Worm (Caenorhabditis elegans): Measurements from ENCODE around the gene C02F12.5.

The C02F12.5 gene

ce11 chrX:3686420-3686819 lies 14.5 kb upstream of the C02F12.5 start:
- no peak for TF ChIP-seq ZK337.2 (GFP tag; IDR thresholded peaks at IDR 0.05)
- no peak for TF ChIP-seq lin-29 (GFP tag; IDR thresholded peaks at IDR 0.05)
- no peak for TF ChIP-seq ctbp-1 (GFP tag; IDR thresholded peaks at IDR 0.05)
- TF ChIP-seq hif-1 (tag; optimal IDR thresholded peaks at IDR 0.05) = no peak
- TF ChIP-seq F37D6.2 (tag; optimal IDR thresholded peaks at IDR 0.05) = no peak
- no peak for TF ChIP-seq snpc-1.2 (GFP tag; IDR thresholded peaks at IDR 0.05)
- TF ChIP-seq nhr-10 (tag; optimal IDR thresholded peaks at IDR 0.05) = no peak
- peak in 1 of 2 experiments; percentile 56 for TF ChIP-seq unc-62 (GFP tag; optimal IDR thresholded peaks at IDR 0.05 in 1 of 2)
- TF ChIP-seq unc-62 (tag; optimal IDR thresholded peaks at IDR 0.05) = no peak

DNA sequence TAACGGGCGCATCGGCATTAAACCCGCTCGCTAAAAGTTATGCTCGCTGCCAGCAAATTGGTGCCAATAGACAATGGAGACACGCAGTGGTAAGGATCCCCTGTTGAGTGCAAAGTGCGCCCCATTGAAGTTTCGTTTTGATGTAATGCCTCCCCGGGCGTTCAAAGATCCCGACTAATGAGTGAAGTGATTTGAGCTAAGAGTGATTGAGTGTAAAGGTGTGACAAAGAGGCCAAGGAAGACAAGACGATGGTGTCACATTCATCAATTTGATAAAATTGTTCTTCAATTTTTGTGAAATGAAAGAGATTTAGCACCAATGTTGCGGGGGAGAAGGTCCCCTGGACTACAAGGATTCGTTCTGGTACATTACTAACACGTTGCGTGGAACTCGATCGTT lies 11.2 kb upstream of the C02F12.5 start:
- TF ChIP-seq nhr-237 (tag; optimal IDR thresholded peaks at IDR 0.05) = no peak
- no peak for TF ChIP-seq tag-97 (GFP tag; IDR thresholded peaks at IDR 0.05)
- TF ChIP-seq dmd-9 (GFP tag; IDR thresholded peaks at IDR 0.05) = no peak
- TF ChIP-seq nhr-48 (tag; optimal IDR thresholded peaks at IDR 0.05) = no peak
- no peak for TF ChIP-seq daf-16 (GFP tag; optimal IDR thresholded peaks at IDR 0.05)
- no peak for TF ChIP-seq daf-16 (tag; optimal IDR thresholded peaks at IDR 0.05)
- TF ChIP-seq nhr-102 (tag; optimal IDR thresholded peaks at IDR 0.05) = no peak
- TF ChIP-seq dpl-1 (GFP tag; optimal IDR thresholded peaks at IDR 0.05) = no peak
- TF ChIP-seq daf-19 (GFP tag; conservative IDR thresholded peaks at IDR 0.05) = no peak
- no peak for TF ChIP-seq spr-1 (tag; optimal IDR thresholded peaks at IDR 0.05)
- no peak for TF ChIP-seq dve-1 (tag; optimal IDR thresholded peaks at IDR 0.05; ENCODE audit: insufficient read depth)
- no peak for TF ChIP-seq daf-12 (tag; optimal IDR thresholded peaks at IDR 0.05)
- no peak for TF ChIP-seq ceh-62 (tag; optimal IDR thresholded peaks at IDR 0.05)
- TF ChIP-seq ctbp-1 (GFP tag; IDR thresholded peaks at IDR 0.05) = no peak
- no peak for TF ChIP-seq zip-2 (tag; optimal IDR thresholded peaks at IDR 0.05)
- no peak for TF ChIP-seq saeg-2 (GFP tag; IDR thresholded peaks at IDR 0.05)
- no peak for TF ChIP-seq Y48G9A.11 (GFP tag; IDR thresholded peaks at IDR 0.05)
- no peak for TF ChIP-seq ZK337.2 (GFP tag; IDR thresholded peaks at IDR 0.05)
- TF ChIP-seq lir-3 (tag; optimal IDR thresholded peaks at IDR 0.05) = no peak

DNA sequence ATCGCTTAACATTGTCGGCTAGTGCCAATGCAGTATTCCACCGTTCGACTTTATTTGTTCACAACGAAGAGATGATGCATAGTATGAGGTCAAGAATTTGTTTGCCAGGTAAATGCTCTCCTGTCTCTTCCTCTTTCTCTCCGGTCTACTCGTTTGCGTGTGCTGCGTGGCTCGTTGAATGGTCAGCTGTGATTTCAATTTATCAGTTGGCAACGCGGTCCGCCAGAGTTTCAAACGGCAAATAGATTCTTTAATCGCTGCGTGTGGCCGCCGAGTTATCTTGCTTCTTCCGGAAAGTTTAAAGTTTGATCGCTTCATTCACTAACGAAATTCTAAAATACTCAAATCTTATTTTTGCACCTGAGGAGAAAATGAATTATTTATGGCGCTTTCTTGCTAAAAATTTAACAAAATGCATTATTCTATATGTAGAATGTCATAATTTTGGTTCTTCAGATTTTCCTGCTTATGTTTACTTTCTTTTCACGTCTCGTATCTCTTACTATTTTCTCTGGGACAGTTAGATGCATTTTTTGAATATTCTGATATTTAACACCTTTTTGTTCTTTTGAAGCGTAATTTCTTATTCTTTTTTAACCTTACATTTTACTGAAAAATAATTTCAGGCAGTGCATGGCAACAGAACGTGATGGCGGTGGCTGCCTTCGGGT lies 8.8 kb upstream of the C02F12.5 start, which contains the start of gene tsp-17:
TSS of gene tsp-17 (plus strand) at position 621 of the 671 bp plus-strand sequence.
- peak; percentile 15 for TF ChIP-seq mes-2 (tag; optimal IDR thresholded peaks at IDR 0.05; ENCODE audit: poor library complexity, severe bottlenecking)
- peak; percentile 91 for TF ChIP-seq aha-1 (tag)
- no peak for TF ChIP-seq skn-1 (tag; optimal IDR thresholded peaks at IDR 0.05)

- TF ChIP-seq pha-4 (GFP tag; IDR thresholded peaks at IDR 0.05) = no peak
- TF ChIP-seq pha-4 (tag; optimal IDR thresholded peaks at IDR 0.05) = no peak
- TF ChIP-seq zip-2 (tag; optimal IDR thresholded peaks at IDR 0.05) = no peak
- TF ChIP-seq mxl-3 (GFP tag; optimal IDR thresholded peaks at IDR 0.05) = peak; percentile 74
- no peak for TF ChIP-seq arid-1 (GFP tag; conservative IDR thresholded peaks at IDR 0.05)
- peak in 1 of 2 experiments; percentile 32 for TF ChIP-seq mdl-1 (tag; optimal IDR thresholded peaks at IDR 0.05)
- no peak for TF ChIP-seq D1046.2 (GFP tag; IDR thresholded peaks at IDR 0.05)
- peak; percentile 32 for TF ChIP-seq nhr-6 (tag; optimal IDR thresholded peaks at IDR 0.05)
- TF ChIP-seq gei-8 (GFP tag; optimal IDR thresholded peaks at IDR 0.05) = no peak
- TF ChIP-seq php-3 (GFP tag; IDR thresholded peaks at IDR 0.05) = no peak
- TF ChIP-seq mep-1 (tag; optimal IDR thresholded peaks at IDR 0.05) = peak; percentile 60
- no peak for TF ChIP-seq mdt-29 (GFP tag; IDR thresholded peaks at IDR 0.05)
- peak; percentile 51 for TF ChIP-seq dve-1 (tag; optimal IDR thresholded peaks at IDR 0.05; ENCODE audit: insufficient read depth)
- TF ChIP-seq tra-1 (GFP tag; IDR thresholded peaks at IDR 0.05) = no peak
- no peak for TF ChIP-seq madf-5 (GFP tag; IDR thresholded peaks at IDR 0.05)
- no peak for TF ChIP-seq nhr-41 (GFP tag; IDR thresholded peaks at IDR 0.05)
- TF ChIP-seq lsy-2 (tag; optimal IDR thresholded peaks at IDR 0.05) = peak in 1 of 2 experiments; percentile 48
- peak; percentile 27; the same call in 1 of the 2 replicates for TF ChIP-seq set-16 (GFP tag; IDR thresholded peaks at IDR 0.05)
- no peak for TF ChIP-seq ceh-28 (tag; optimal IDR thresholded peaks at IDR 0.05)
These were observed 6.7 kb upstream of the C02F12.5 start, which contains the start of gene tag-52 for ce11 chrX:3678507-3679175. Gene tag-52 (minus strand): TSS chrX:3678557.

Measured in whole organism, L4 larva.